Fruit fly (Drosophila melanogaster) whole organism, embryonic: ENCODE data around the gene Root.
A peak's percentile ranks its signal among the peaks of the same experiment; 100 is the strongest.

Experiments used
- Aef1 ChIP-seq: fragments of 200-800 bp; sonication (Bioruptor generic); IDR thresholded peaks from 3 replicates; pipeline ENCODE4 v1.3.6; 2022; ENCODE audit warnings: missing biosample characterization, missing genetic modification characterization
- Blimp-1 ChIP-seq: fragments of 200-800 bp; sonication (Bioruptor generic); optimal IDR thresholded peaks from 3 replicates; lab custom pipeline; 2018; ENCODE audit warnings: missing biosample characterization, missing genetic modification characterization, mild to moderate bottlenecking, moderate library complexity, missing genetic modification reagents
- CG10267 ChIP-seq: fragments of 200-800 bp; sonication (Bioruptor generic); optimal IDR thresholded peaks from 2 replicates; lab custom pipeline; 2018; ENCODE audit warnings: missing biosample characterization, mild to moderate bottlenecking, missing genetic modification characterization, moderate library complexity
- CG10274 ChIP-seq: fragments of 200-800 bp; sonication (Bioruptor generic); optimal IDR thresholded peaks from 3 replicates; lab custom pipeline; 2017; ENCODE audit warnings: missing biosample characterization, mild to moderate bottlenecking, missing genetic modification characterization
- CG10565 ChIP-seq: fragments of 200-800 bp; sonication (Bioruptor generic); optimal IDR thresholded peaks from 3 replicates; lab custom pipeline; 2016; ENCODE audit warnings: missing biosample characterization, mild to moderate bottlenecking, missing genetic modification characterization
- CG15011 ChIP-seq: fragments of 200-800 bp; sonication (Bioruptor generic); optimal IDR thresholded peaks from 3 replicates; lab custom pipeline; 2018; ENCODE audit warnings: missing biosample characterization, mild to moderate bottlenecking, missing genetic modification characterization
- CG1529 ChIP-seq: fragments of 200-800 bp; sonication (Bioruptor generic); optimal IDR thresholded peaks from 3 replicates; lab custom pipeline; 2018; ENCODE audit warnings: missing biosample characterization, missing genetic modification characterization
- CG15696 ChIP-seq: fragments of 200-800 bp; sonication (Bioruptor generic); optimal IDR thresholded peaks from 2 replicates; lab custom pipeline; 2019; ENCODE audit warnings: missing biosample characterization, mild to moderate bottlenecking, missing genetic modification characterization, moderate library complexity
- CG1603 ChIP-seq: fragments of 200-800 bp; sonication (Bioruptor generic); optimal IDR thresholded peaks from 2 replicates; lab custom pipeline; 2019; ENCODE audit warnings: missing biosample characterization, mild to moderate bottlenecking, missing genetic modification characterization, moderate library complexity
- CG2875 ChIP-seq: fragments of 200-800 bp; sonication (Bioruptor generic); optimal IDR thresholded peaks from 2 replicates; lab custom pipeline; 2017; ENCODE audit warnings: missing biosample characterization, mild to moderate bottlenecking, missing genetic modification characterization, missing genetic modification reagents
- CG34376 ChIP-seq: fragments of 200-800 bp; sonication (Bioruptor generic); optimal IDR thresholded peaks from 2 replicates; lab custom pipeline; 2018; ENCODE audit warnings: missing biosample characterization, mild to moderate bottlenecking, missing genetic modification characterization
- CG3995 ChIP-seq: fragments of 200-800 bp; sonication (Bioruptor generic); optimal IDR thresholded peaks from 3 replicates; lab custom pipeline; 2016; ENCODE audit warnings: missing biosample characterization, missing genetic modification characterization
- CG43689 ChIP-seq: fragments of 200-800 bp; sonication (Bioruptor generic); IDR thresholded peaks from 2 replicates; pipeline ENCODE4 v1.3.6; 2022; ENCODE audit warnings: missing biosample characterization, missing genetic modification characterization
- CG4707 ChIP-seq: fragments of 200-800 bp; sonication (Bioruptor generic); optimal IDR thresholded peaks from 2 replicates; lab custom pipeline; 2018; ENCODE audit warnings: missing biosample characterization, mild to moderate bottlenecking, missing genetic modification characterization, moderate library complexity
- CG6272 ChIP-seq: fragments of 200-800 bp; sonication (Bioruptor generic); IDR thresholded peaks from 2 replicates; pipeline ENCODE4 v1.3.6; 2022; ENCODE audit warnings: missing biosample characterization, missing genetic modification characterization
- CG7556 ChIP-seq: fragments of 200-800 bp; sonication (Bioruptor generic); optimal IDR thresholded peaks from 2 replicates; lab custom pipeline; 2017; ENCODE audit warnings: missing biosample characterization, mild to moderate bottlenecking, missing genetic modification characterization
- CG7963 ChIP-seq: fragments of 200-800 bp; sonication (Bioruptor generic); IDR thresholded peaks from 3 replicates; pipeline ENCODE4 v1.3.6; 2022; ENCODE audit warnings: missing biosample characterization, missing genetic modification characterization; ENCODE audit not compliant: partially characterized antibody
- CG7987 ChIP-seq: fragments of 200-800 bp; sonication (Bioruptor generic); optimal IDR thresholded peaks from 2 replicates; lab custom pipeline; 2018; ENCODE audit warnings: missing biosample characterization, mild to moderate bottlenecking, missing genetic modification characterization, moderate library complexity
- Chrac-16 ChIP-seq: fragments of 200-800 bp; sonication (Bioruptor generic); optimal IDR thresholded peaks from 3 replicates; lab custom pipeline; 2016; ENCODE audit warnings: missing biosample characterization, missing genetic modification characterization
- CoRest ChIP-seq: fragments of 200-800 bp; sonication (Bioruptor generic); optimal IDR thresholded peaks from 3 replicates; lab custom pipeline; 2018; ENCODE audit warnings: missing biosample characterization, mild to moderate bottlenecking, missing genetic modification characterization, moderate library complexity
- Doc3 ChIP-seq: fragments of 200-800 bp; sonication (Bioruptor generic); IDR thresholded peaks from 3 replicates; pipeline ENCODE4 v1.3.6; 2022; ENCODE audit warnings: missing biosample characterization, missing genetic modification characterization; ENCODE audit not compliant: partially characterized antibody
- Eip74EF ChIP-seq, 2 experiments: fragments of 200-800 bp in 1 of 2; fragments of >200 bp in 1 of 2; sonication (Bioruptor generic) in 1 of 2; optimal IDR thresholded peaks; 2 replicates each; lab custom pipeline; 2017 to 2019; ENCODE audit warnings: missing biosample characterization in 2 of 2, missing genetic modification characterization in 2 of 2, mild to moderate bottlenecking in 1 of 2, moderate library complexity in 1 of 2
- Fer1 ChIP-seq: fragments of 200-800 bp; sonication (Bioruptor generic); optimal IDR thresholded peaks from 2 replicates; lab custom pipeline; 2017; ENCODE audit warnings: missing biosample characterization, mild to moderate bottlenecking, missing genetic modification characterization
- Hmx ChIP-seq: fragments of 200-800 bp; sonication (Bioruptor generic); optimal IDR thresholded peaks from 2 replicates; lab custom pipeline; 2016; ENCODE audit warnings: missing biosample characterization, missing genetic modification characterization
- Mes4 ChIP-seq: fragments of 200-800 bp; sonication (Bioruptor generic); optimal IDR thresholded peaks from 2 replicates; lab custom pipeline; 2016; ENCODE audit warnings: missing biosample characterization, missing genetic modification characterization
- Nf-YC ChIP-seq: fragments of 200-800 bp; optimal IDR thresholded peaks from 3 replicates; lab custom pipeline; 2019; ENCODE audit warnings: missing biosample characterization, mild to moderate bottlenecking, missing genetic modification characterization, moderate library complexity
- Opbp ChIP-seq: fragments of 200-800 bp; sonication (Bioruptor generic); IDR thresholded peaks from 3 replicates; pipeline ENCODE4 v1.3.6; 2022; ENCODE audit warnings: missing biosample characterization, missing genetic modification characterization; ENCODE audit not compliant: partially characterized antibody
- Ptx1 ChIP-seq: fragments of 200-800 bp; sonication (Bioruptor generic); IDR thresholded peaks from 2 replicates; pipeline ENCODE4 v1.3.6; 2022; ENCODE audit warnings: missing biosample characterization, missing genetic modification characterization
- Sox102F ChIP-seq: fragments of 200-800 bp; sonication (Bioruptor generic); optimal IDR thresholded peaks from 2 replicates; lab custom pipeline; 2018; ENCODE audit warnings: missing biosample characterization, mild to moderate bottlenecking, missing genetic modification characterization, moderate library complexity
- Xrp1 ChIP-seq: fragments of 200-800 bp; sonication (Bioruptor generic); IDR thresholded peaks from 2 replicates; pipeline ENCODE4 v1.3.6; 2022; ENCODE audit warnings: missing biosample characterization, missing genetic modification characterization
- ac ChIP-seq: fragments of 200-800 bp; sonication (Bioruptor generic); optimal IDR thresholded peaks from 3 replicates; lab custom pipeline; 2017; ENCODE audit warnings: missing biosample characterization, mild to moderate bottlenecking, missing genetic modification characterization
- ara ChIP-seq: fragments of 200-800 bp; sonication (Bioruptor generic); IDR thresholded peaks from 2 replicates; pipeline ENCODE4 v1.3.6; 2022; ENCODE audit warnings: missing biosample characterization, missing genetic modification characterization
- dimm ChIP-seq: fragments of 200-800 bp; sonication (Bioruptor generic); IDR thresholded peaks from 2 replicates; pipeline ENCODE4 v1.3.6; 2022; ENCODE audit warnings: missing biosample characterization, missing genetic modification characterization
- dpn ChIP-seq, 2 experiments: fragments of 200-800 bp; sonication (Bioruptor generic); optimal IDR thresholded peaks; 3 replicates each; lab custom pipeline; 2016; ENCODE audit warnings: missing biosample characterization in 2 of 2, missing genetic modification characterization in 2 of 2
- dysf ChIP-seq: fragments of 200-800 bp; sonication (Bioruptor generic); IDR thresholded peaks from 3 replicates; pipeline ENCODE4 v1.3.6; 2022; ENCODE audit warnings: missing biosample characterization, missing genetic modification characterization
- eve ChIP-seq, 2 experiments: fragments of >200 bp; optimal IDR thresholded peaks; 2 replicates each; lab custom pipeline; 2017; ENCODE audit warnings: missing biosample characterization in 2 of 2, missing genetic modification characterization in 2 of 2
- grau ChIP-seq: fragments of 200-800 bp; optimal IDR thresholded peaks from 3 replicates; lab custom pipeline; 2019; ENCODE audit warnings: missing biosample characterization, mild to moderate bottlenecking, missing genetic modification characterization, moderate library complexity
- hkb ChIP-seq, 2 experiments: fragments of 200-800 bp in 1 of 2; fragments of >200 bp in 1 of 2; sonication (Bioruptor generic) in 1 of 2; IDR thresholded peaks in 1 of 2; optimal IDR thresholded peaks in 1 of 2; 2 replicates each; pipeline versions ENCODE4 v1.3.6 to Lab custom; 2017 to 2022; ENCODE audit warnings: missing biosample characterization in 1 of 2, missing genetic modification characterization in 1 of 2
- insv ChIP-seq, 2 experiments: fragments of 200-800 bp; sonication (Bioruptor generic); optimal IDR thresholded peaks; 3 replicates each; lab custom pipeline; 2016 to 2018; ENCODE audit warnings: missing biosample characterization in 2 of 2, missing genetic modification characterization in 2 of 2
- lov ChIP-seq, 2 experiments: fragments of 200-800 bp in 1 of 2; fragments of >200 bp in 1 of 2; sonication (Bioruptor generic) in 1 of 2; IDR thresholded peaks in 1 of 2; optimal IDR thresholded peaks in 1 of 2; 2 replicates in 1 of 2; 3 replicates in 1 of 2; pipeline versions ENCODE4 v1.3.6 to Lab custom; 2017 to 2022; ENCODE audit warnings: missing biosample characterization in 1 of 2, missing genetic modification characterization in 1 of 2
- nau ChIP-seq: fragments of 200-800 bp; sonication (Bioruptor generic); optimal IDR thresholded peaks from 3 replicates; lab custom pipeline; 2017; ENCODE audit warnings: missing biosample characterization, mild to moderate bottlenecking, missing genetic modification characterization, missing genetic modification reagents
- nerfin-2 ChIP-seq: fragments of 200-800 bp; sonication (Bioruptor generic); IDR thresholded peaks from 2 replicates; pipeline ENCODE4 v1.3.6; 2022; ENCODE audit warnings: missing biosample characterization, missing genetic modification characterization; ENCODE audit not compliant: partially characterized antibody
- sob ChIP-seq: fragments of 200-800 bp; sonication (Bioruptor generic); IDR thresholded peaks from 2 replicates; pipeline ENCODE4 v1.3.6; 2022; ENCODE audit warnings: missing biosample characterization, missing genetic modification characterization
- ttk ChIP-seq: fragments of 200-800 bp; sonication (Bioruptor generic); IDR thresholded peaks from 2 replicates; pipeline ENCODE4 v2.1.2; 2022; ENCODE audit warnings: missing biosample characterization, missing genetic modification characterization
- twi ChIP-seq: fragments of 200-800 bp; optimal IDR thresholded peaks from 2 replicates; lab custom pipeline; 2019; ENCODE audit warnings: missing biosample characterization, mild to moderate bottlenecking, missing genetic modification characterization, moderate library complexity
- wor ChIP-seq: fragments of 200-800 bp; sonication (Bioruptor generic); IDR thresholded peaks from 2 replicates; pipeline ENCODE4 v1.3.6; 2022; ENCODE audit warnings: missing biosample characterization, missing genetic modification characterization

The Root gene

DNA sequence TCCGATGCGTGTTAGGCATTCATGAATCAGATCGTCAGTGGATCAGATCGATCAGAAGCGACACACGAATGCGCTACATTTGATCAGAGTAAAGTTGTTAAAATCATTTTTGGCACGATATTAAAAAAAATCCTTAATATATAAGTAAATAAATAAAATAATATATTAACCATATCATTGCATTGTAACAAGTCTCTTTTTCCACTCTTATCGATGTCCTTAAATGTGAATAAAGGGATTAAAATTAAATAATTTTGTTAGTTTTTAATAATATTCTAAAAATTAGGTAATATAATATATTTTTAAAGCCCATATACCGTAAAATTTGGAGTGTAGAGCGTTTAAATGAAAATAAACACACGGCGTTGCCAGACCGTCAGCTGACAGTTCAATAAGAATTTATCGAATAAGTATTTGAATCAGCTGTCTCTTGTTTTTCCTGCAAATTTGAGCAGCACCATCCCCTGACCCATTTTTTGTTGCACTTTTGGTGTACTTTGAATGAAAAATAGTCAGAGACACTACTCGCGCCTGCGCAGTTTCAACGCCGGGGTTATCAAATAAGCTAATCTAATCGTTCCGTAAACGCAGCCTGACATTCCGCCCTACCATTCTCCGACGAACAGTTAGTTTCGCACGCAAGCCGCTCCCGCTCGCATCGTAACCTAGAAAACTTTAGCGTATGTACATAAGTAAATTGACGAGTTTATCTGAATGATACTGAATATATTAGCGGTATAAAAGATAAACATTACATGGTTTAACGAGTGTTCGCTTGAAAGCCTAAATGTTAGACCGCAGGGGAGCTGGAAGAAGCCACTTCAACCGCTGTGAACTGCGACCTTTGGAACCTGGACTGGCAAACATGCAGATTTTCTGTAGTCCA is 39.1 kb downstream of the Root start, which contains the start of the genes p38a and CG6178 (continued):
- TF ChIP-seq Sox102F (GFP tag; lab: Kevin White, UChicago) (peak; percentile 99), Fer1 (GFP tag; lab: Kevin White, UChicago) (peak; percentile 97), dpn (GFP tag; optimal IDR thresholded peaks at IDR 0.05; lab: Kevin White, UChicago) (peak; percentile 51 to 94), CG7987 (GFP tag; lab: Kevin White, UChicago) (peak; percentile 89), CoRest (tag; lab: Kevin White, UChicago) (peak; percentile 99), eve (GFP tag; optimal IDR thresholded peaks at IDR 0.05; lab: Kevin White, UChicago) (no peak), sob (GFP tag; lab: Robert Waterston, UW) (peak; percentile 96), wor (peak; percentile 96), lov (optimal IDR thresholded peaks at IDR 0.05; lab: Kevin White, UChicago) (no peak), lov (GFP tag; IDR thresholded peaks at IDR 0.05; lab: Robert Waterston, UW) (peak; percentile 81; the same call in 2 of the 3 replicates), CG6272 (GFP tag; lab: Robert Waterston, UW) (peak; percentile 94), CG1603 (tag; lab: Kevin White, UChicago) (peak; percentile 42), CG43689 (GFP tag; lab: Robert Waterston, UW) (peak; percentile 92), dimm (GFP tag; lab: Robert Waterston, UW) (peak; percentile 88), insv (GFP tag; optimal IDR thresholded peaks at IDR 0.05; lab: Kevin White, UChicago) (peak in 1 of 2 experiments; percentile 72), Eip74EF (GFP tag; optimal IDR thresholded peaks at IDR 0.05; lab: Kevin White, UChicago) (peak in 1 of 2 experiments; percentile 97), ara (GFP tag; lab: Robert Waterston, UW) (peak; percentile 88), grau (tag; lab: Kevin White, UChicago) (peak; percentile 98), CG34376 (GFP tag; lab: Kevin White, UChicago) (peak; percentile 68), CG2875 (peak; percentile 89), dysf (GFP tag; lab: Robert Waterston, UW) (peak; percentile 98), Ptx1 (peak; percentile 99), CG15696 (tag; lab: Kevin White, UChicago) (peak; percentile 92), Xrp1 (GFP tag; lab: Robert Waterston, UW) (peak; percentile 96), Blimp-1 (GFP tag; lab: Kevin White, UChicago) (peak; percentile 96), CG7963 (GFP tag; lab: Robert Waterston, UW) (no peak), Opbp (no peak), Hmx (GFP tag; lab: Kevin White, UChicago) (no peak), Doc3 (GFP tag; lab: Robert Waterston, UW) (no peak), CG3995 (peak; percentile 39), ac (GFP tag; lab: Kevin White, UChicago) (peak; percentile 67), Aef1 (GFP tag; lab: Robert Waterston, UW) (peak; percentile 97), CG10274 (peak; percentile 99), hkb (optimal IDR thresholded peaks at IDR 0.05; lab: Kevin White, UChicago) (no peak), hkb (GFP tag; IDR thresholded peaks at IDR 0.05; lab: Robert Waterston, UW) (peak; percentile 97), nau (GFP tag; lab: Kevin White, UChicago) (no peak), CG1529 (GFP tag; lab: Kevin White, UChicago) (peak; percentile 80), CG15011 (peak; percentile 78), Nf-YC (tag; lab: Kevin White, UChicago) (peak; percentile 93), Chrac-16 (GFP tag; lab: Kevin White, UChicago) (peak; percentile 89), CG10565 (GFP tag; lab: Kevin White, UChicago) (peak; percentile 45), Mes4 (GFP tag; lab: Kevin White, UChicago) (peak; percentile 21), CG7556 (GFP tag; lab: Kevin White, UChicago) (peak; percentile 97), CG10267 (peak; percentile 94), twi (peak; percentile 95), ttk (GFP tag; lab: Robert Waterston, UW) (peak; percentile 95), nerfin-2 (GFP tag; lab: Robert Waterston, UW) (no peak), CG4707 (peak; percentile 75)
